Worm (Caenorhabditis elegans): Measurements from ENCODE around the gene C45G9.12.

ce11 chrIII:5071509-5071908 is at the start of gene C45G9.12:
- TF ChIP-seq skn-1 (tag; optimal IDR thresholded peaks at IDR 0.05) (no peak), daf-12 (tag; optimal IDR thresholded peaks at IDR 0.05) (no peak), nhr-28 (tag; optimal IDR thresholded peaks at IDR 0.05) (no peak), ceh-16 (tag; optimal IDR thresholded peaks at IDR 0.05) (no peak), pha-4 (tag; optimal IDR thresholded peaks at IDR 0.05) (no peak), aly-2 (tag; optimal IDR thresholded peaks at IDR 0.05) (no peak), ZK546.5 (tag; optimal IDR thresholded peaks at IDR 0.05) (no peak), nhr-237 (tag; optimal IDR thresholded peaks at IDR 0.05) (no peak), nhr-25 (tag; optimal IDR thresholded peaks at IDR 0.05) (no peak), zag-1 (tag; optimal IDR thresholded peaks at IDR 0.05) (no peak), egl-5 (tag; optimal IDR thresholded peaks at IDR 0.05) (no peak), lin-15B (tag; optimal IDR thresholded peaks at IDR 0.05) (no peak), nhr-77 (tag; optimal IDR thresholded peaks at IDR 0.05) (no peak)

Measured in whole organism, L3 larva.